Worm (Caenorhabditis elegans): Measurements from ENCODE around the gene abhd-5.2.

Gene abhd-5.2

DNA sequence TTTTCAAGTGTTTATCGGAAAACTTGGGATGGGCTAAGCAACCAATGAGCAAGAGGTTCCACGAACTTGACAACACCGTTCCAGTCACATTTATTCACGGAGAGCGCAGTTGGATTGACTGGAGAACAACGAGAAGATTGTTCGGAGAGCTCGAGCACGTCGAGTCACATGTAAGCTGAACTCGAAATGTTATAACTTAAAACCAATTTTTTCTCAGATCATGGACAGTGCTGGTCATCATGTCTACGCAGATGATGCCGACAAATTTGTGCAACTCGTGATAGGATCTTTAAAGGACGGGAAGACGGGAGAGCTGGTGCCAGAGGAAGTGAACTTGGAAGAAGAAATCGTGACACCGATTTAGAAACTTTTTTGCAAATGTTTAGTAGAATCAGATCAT, 2.0 kb downstream of the abhd-5.2 start:
- TF ChIP-seq fkh-6 (tag; optimal IDR thresholded peaks at IDR 0.05) = no peak
- TF ChIP-seq fax-1 (tag; optimal IDR thresholded peaks at IDR 0.05) = no peak
- no peak for TF ChIP-seq unc-55 (GFP tag; optimal IDR thresholded peaks at IDR 0.05)
- TF ChIP-seq hlh-6 (tag; optimal IDR thresholded peaks at IDR 0.05) = no peak
- TF ChIP-seq pros-1 (tag; optimal IDR thresholded peaks at IDR 0.05) = no peak
- no peak for TF ChIP-seq ceh-9 (tag; optimal IDR thresholded peaks at IDR 0.05)
- no peak for TF ChIP-seq dmd-4 (tag; optimal IDR thresholded peaks at IDR 0.05; ENCODE audit: borderline replicate concordance)
- no peak for TF ChIP-seq pag-3 (tag; optimal IDR thresholded peaks at IDR 0.05; ENCODE audit: borderline replicate concordance)
- TF ChIP-seq ttx-3 (tag; optimal IDR thresholded peaks at IDR 0.05) = no peak
- no peak for TF ChIP-seq ceh-30 (tag; optimal IDR thresholded peaks at IDR 0.05)
- no peak for TF ChIP-seq ceh-48 (tag; optimal IDR thresholded peaks at IDR 0.05)
- no peak for TF ChIP-seq ceh-24 (tag; optimal IDR thresholded peaks at IDR 0.05)
- no peak for TF ChIP-seq pax-1 (tag; optimal IDR thresholded peaks at IDR 0.05)
- no peak for TF ChIP-seq hlh-15 (tag; optimal IDR thresholded peaks at IDR 0.05)
- TF ChIP-seq nhr-11 (tag; optimal IDR thresholded peaks at IDR 0.05) = no peak

DNA sequence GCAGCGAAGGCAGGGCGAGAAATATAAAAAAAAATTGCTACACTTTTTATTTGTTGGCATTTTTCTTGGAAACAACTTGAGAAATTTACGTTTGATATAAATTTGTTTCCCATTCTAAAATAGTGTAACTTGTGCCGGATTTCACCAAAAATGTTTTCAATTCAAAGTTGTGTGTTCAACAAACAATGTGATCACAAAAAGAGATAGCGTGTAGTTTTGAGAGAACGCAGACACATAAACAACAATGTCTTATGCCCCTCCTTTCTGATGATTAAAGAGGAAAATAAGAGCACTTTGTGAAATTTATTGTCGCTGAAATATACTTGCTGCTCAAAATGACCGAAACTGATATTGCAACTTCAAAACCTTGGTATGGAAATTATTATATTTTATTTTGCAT, 2.9 kb downstream of the abhd-5.2 start, which contains the start of gene abhd-5.1:
Gene abhd-5.1, plus strand, starts transcription at position 230 of the 400 bp plus-strand sequence.
- TF ChIP-seq ceh-30 (tag; optimal IDR thresholded peaks at IDR 0.05) (no peak), nhr-232 (tag; optimal IDR thresholded peaks at IDR 0.05) (no peak), T23F11.4 (GFP tag; optimal IDR thresholded peaks at IDR 0.05) (no peak), odd-2 (tag; optimal IDR thresholded peaks at IDR 0.05) (no peak), unc-3 (GFP tag; conservative IDR thresholded peaks at IDR 0.05) (no peak), unc-3 (tag; optimal IDR thresholded peaks at IDR 0.05) (no peak), eyg-1 (tag; optimal IDR thresholded peaks at IDR 0.05) (no peak), tbx-7 (tag; optimal IDR thresholded peaks at IDR 0.05) (no peak), sox-2 (GFP tag; IDR thresholded peaks at IDR 0.05) (no peak), ets-4 (tag; optimal IDR thresholded peaks at IDR 0.05) (no peak), lin-11 (tag; optimal IDR thresholded peaks at IDR 0.05) (no peak), lim-6 (tag; optimal IDR thresholded peaks at IDR 0.05) (no peak)

DNA sequence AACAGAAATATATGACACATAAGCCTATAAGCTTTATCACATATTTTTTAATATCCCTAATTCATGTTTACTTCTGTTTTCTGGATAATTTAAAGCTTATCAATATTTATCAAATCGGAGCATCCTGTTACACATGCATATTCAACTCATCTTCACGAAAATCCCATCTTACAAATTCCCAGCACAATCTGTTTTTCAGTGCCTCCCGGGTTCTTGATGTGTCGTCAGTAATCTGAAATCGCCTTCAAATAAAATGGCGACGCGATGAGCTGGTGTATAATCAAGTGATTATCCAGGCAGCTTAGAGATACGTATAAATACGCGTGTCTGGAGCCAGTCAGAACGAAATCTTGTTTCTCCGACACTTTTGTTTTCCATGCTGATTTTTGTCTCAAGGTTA, 6.0 kb downstream of the abhd-5.2 start:
- TF ChIP-seq lim-6 (tag; optimal IDR thresholded peaks at IDR 0.05) (no peak), nhr-232 (tag; optimal IDR thresholded peaks at IDR 0.05) (no peak), ztf-16 (tag; optimal IDR thresholded peaks at IDR 0.05) (no peak), ttx-3 (tag; optimal IDR thresholded peaks at IDR 0.05) (no peak), nhr-11 (tag; optimal IDR thresholded peaks at IDR 0.05) (no peak), tbx-7 (tag; optimal IDR thresholded peaks at IDR 0.05) (no peak), hlh-6 (tag; optimal IDR thresholded peaks at IDR 0.05) (no peak), C38D4.7 (GFP tag; optimal IDR thresholded peaks at IDR 0.05) (no peak), T23F11.4 (GFP tag; optimal IDR thresholded peaks at IDR 0.05) (no peak), rnt-1 (tag; optimal IDR thresholded peaks at IDR 0.05) (no peak), ama-1 (optimal IDR thresholded peaks at IDR 0.05) (no peak), pat-9 (tag; optimal IDR thresholded peaks at IDR 0.05) (no peak), elt-4 (tag; optimal IDR thresholded peaks at IDR 0.05) (no peak), hlh-13 (GFP tag; optimal IDR thresholded peaks at IDR 0.05) (no peak), fkh-10 (GFP tag; optimal IDR thresholded peaks at IDR 0.05) (no peak), sdc-2 (tag; optimal IDR thresholded peaks at IDR 0.05) (no peak), syd-9 (tag; optimal IDR thresholded peaks at IDR 0.05) (no peak), gmeb-2 (tag; optimal IDR thresholded peaks at IDR 0.05) (no peak), C08G9.2 (tag; optimal IDR thresholded peaks at IDR 0.05) (no peak), pros-1 (tag; optimal IDR thresholded peaks at IDR 0.05) (no peak)

DNA sequence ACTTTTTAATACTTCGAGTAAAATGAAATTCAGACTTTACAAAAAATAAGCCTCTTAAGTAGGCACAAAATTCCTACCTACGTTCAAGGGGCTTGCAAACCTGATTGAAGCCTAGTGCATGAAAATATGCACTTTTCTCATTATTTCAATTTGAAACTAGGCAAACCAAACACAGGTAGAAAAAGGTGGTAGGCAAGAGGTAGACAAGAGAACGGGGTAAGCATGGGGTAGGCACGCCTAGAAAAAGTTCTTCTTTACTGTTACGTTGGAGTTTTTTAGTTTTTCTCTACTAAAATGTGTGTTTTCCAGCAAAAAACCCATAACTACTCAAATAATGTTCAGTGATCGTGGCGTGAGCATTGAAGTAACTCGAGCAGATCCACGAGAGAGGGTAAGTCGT, 6.7 kb downstream of the abhd-5.2 start, which contains the start of gene nex-4:
Gene nex-4, plus strand, starts transcription at position 301 of the 400 bp plus-strand sequence.
- no peak for TF ChIP-seq pax-1 (tag; optimal IDR thresholded peaks at IDR 0.05)
- no peak for TF ChIP-seq ceh-34 (tag; optimal IDR thresholded peaks at IDR 0.05)
- no peak for TF ChIP-seq Y22D7AL.16 (tag; optimal IDR thresholded peaks at IDR 0.05)
- no peak for TF ChIP-seq lin-11 (tag; optimal IDR thresholded peaks at IDR 0.05)
- no peak for TF ChIP-seq nhr-11 (tag; optimal IDR thresholded peaks at IDR 0.05)
- no peak for TF ChIP-seq unc-55 (GFP tag; optimal IDR thresholded peaks at IDR 0.05)
- no peak for TF ChIP-seq ceh-2 (tag; optimal IDR thresholded peaks at IDR 0.05)
- TF ChIP-seq pha-4 (tag; optimal IDR thresholded peaks at IDR 0.05) = no peak
- TF ChIP-seq ceh-48 (tag; optimal IDR thresholded peaks at IDR 0.05) = no peak
- no peak for TF ChIP-seq ttx-3 (tag; optimal IDR thresholded peaks at IDR 0.05)
- TF ChIP-seq sox-2 (GFP tag; IDR thresholded peaks at IDR 0.05) = no peak
- TF ChIP-seq zip-5 (tag; optimal IDR thresholded peaks at IDR 0.05) = no peak
- TF ChIP-seq hlh-15 (tag; optimal IDR thresholded peaks at IDR 0.05) = no peak
- no peak for TF ChIP-seq C38D4.7 (GFP tag; optimal IDR thresholded peaks at IDR 0.05)
